Fruit fly (Drosophila melanogaster): ENCODE data around the gene Alg2.

Alg2 gene

dm6 chr3L:3141411-3141810, 2.2 kb upstream of the Alg2 start:
- TF ChIP-seq Hnf4 (GFP tag; optimal IDR thresholded peaks at IDR 0.05) (no peak), HLH106 (tag; optimal IDR thresholded peaks at IDR 0.05) (no peak), tai (GFP tag; optimal IDR thresholded peaks at IDR 0.05) (no peak), Dfd (GFP tag; optimal IDR thresholded peaks at IDR 0.05) (no peak), woc (GFP tag; optimal IDR thresholded peaks at IDR 0.05) (no peak), fru (GFP tag; optimal IDR thresholded peaks at IDR 0.05) (no peak), h (GFP tag; optimal IDR thresholded peaks at IDR 0.05) (no peak), pan (optimal IDR thresholded peaks at IDR 0.05) (no peak), br (GFP tag; optimal IDR thresholded peaks at IDR 0.05) (no peak), Hr83 (GFP tag; optimal IDR thresholded peaks at IDR 0.05; ENCODE audit: poor library complexity, severe bottlenecking) (no peak)

dm6 chr3L:3142516-3143382, 859 bp upstream of the Alg2 start:
- no peak for TF ChIP-seq Abd-B (GFP tag; optimal IDR thresholded peaks at IDR 0.05)
- no peak for TF ChIP-seq lola (GFP tag; optimal IDR thresholded peaks at IDR 0.05)
- TF ChIP-seq Hr78 (GFP tag; optimal IDR thresholded peaks at IDR 0.05) = no peak
- TF ChIP-seq Mio (GFP tag; optimal IDR thresholded peaks at IDR 0.05) = no peak
- TF ChIP-seq brk (GFP tag; optimal IDR thresholded peaks at IDR 0.05) = no peak
- TF ChIP-seq tai (GFP tag; optimal IDR thresholded peaks at IDR 0.05) = no peak
- TF ChIP-seq Hnf4 (GFP tag; optimal IDR thresholded peaks at IDR 0.05) = no peak
- TF ChIP-seq Jra (GFP tag; optimal IDR thresholded peaks at IDR 0.05) = no peak
- TF ChIP-seq CG9705 (GFP tag; optimal IDR thresholded peaks at IDR 0.05) = no peak
- TF ChIP-seq Dfd (GFP tag; optimal IDR thresholded peaks at IDR 0.05) = no peak
- no peak for TF ChIP-seq Sp1 (GFP tag; optimal IDR thresholded peaks at IDR 0.05)
- no peak for TF ChIP-seq rgr (GFP tag; optimal IDR thresholded peaks at IDR 0.05)
- peak; percentile 61 for TF ChIP-seq h (GFP tag; optimal IDR thresholded peaks at IDR 0.05)
- no peak for TF ChIP-seq jim (GFP tag; optimal IDR thresholded peaks at IDR 0.05)
- TF ChIP-seq psq (GFP tag; optimal IDR thresholded peaks at IDR 0.05) = no peak
- no peak for TF ChIP-seq Rel (GFP tag; optimal IDR thresholded peaks at IDR 0.05)
- TF ChIP-seq Rel (tag; optimal IDR thresholded peaks at IDR 0.05) = peak; percentile 33

- TF ChIP-seq lola (GFP tag; optimal IDR thresholded peaks at IDR 0.05) = no peak
- peak; percentile 22 for TF ChIP-seq sv (GFP tag; optimal IDR thresholded peaks at IDR 0.05)
- TF ChIP-seq sage (GFP tag; optimal IDR thresholded peaks at IDR 0.05) = no peak
- no peak for TF ChIP-seq Abd-B (GFP tag; optimal IDR thresholded peaks at IDR 0.05)
- TF ChIP-seq GATAd (GFP tag; optimal IDR thresholded peaks at IDR 0.05) = no peak
- TF ChIP-seq woc (GFP tag; optimal IDR thresholded peaks at IDR 0.05) = no peak
- TF ChIP-seq br (GFP tag; optimal IDR thresholded peaks at IDR 0.05) = peak; percentile 76
- TF ChIP-seq CrebA (GFP tag; optimal IDR thresholded peaks at IDR 0.05; ENCODE audit: borderline replicate concordance) = no peak
- TF ChIP-seq Mio (GFP tag; optimal IDR thresholded peaks at IDR 0.05) = no peak
- no peak for TF ChIP-seq pan (optimal IDR thresholded peaks at IDR 0.05)
- TF ChIP-seq Dif (GFP tag; optimal IDR thresholded peaks at IDR 0.05; ENCODE audit: partially characterized antibody) = no peak
- TF ChIP-seq dsf (GFP tag; optimal IDR thresholded peaks at IDR 0.05; ENCODE audit: borderline replicate concordance) = peak; percentile 16
- peak; percentile 59 for TF ChIP-seq HLH106 (tag; optimal IDR thresholded peaks at IDR 0.05)
- no peak for TF ChIP-seq brk (GFP tag; optimal IDR thresholded peaks at IDR 0.05)
- TF ChIP-seq jim (GFP tag; optimal IDR thresholded peaks at IDR 0.05) = no peak
- peak; percentile 30 for TF ChIP-seq Hr83 (GFP tag; optimal IDR thresholded peaks at IDR 0.05; ENCODE audit: poor library complexity, severe bottlenecking)
- peak; percentile 69 for TF ChIP-seq OdsH (GFP tag; optimal IDR thresholded peaks at IDR 0.05)
- TF ChIP-seq foxo (GFP tag; optimal IDR thresholded peaks at IDR 0.05) = peak in 1 of 2 experiments; percentile 76
- TF ChIP-seq Sp1 (GFP tag; optimal IDR thresholded peaks at IDR 0.05) = peak; percentile 44
- peak; percentile 68 for TF ChIP-seq rgr (GFP tag; optimal IDR thresholded peaks at IDR 0.05)
- TF ChIP-seq N (GFP tag; optimal IDR thresholded peaks at IDR 0.05) = no peak
- no peak for TF ChIP-seq Myc (optimal IDR thresholded peaks at IDR 0.05)
- TF ChIP-seq CG32264 (GFP tag; optimal IDR thresholded peaks at IDR 0.05) = peak; percentile 6
- TF ChIP-seq Hr78 (GFP tag; optimal IDR thresholded peaks at IDR 0.05) = no peak
- peak; percentile 65 for TF ChIP-seq ey (GFP tag; optimal IDR thresholded peaks at IDR 0.05)
- TF ChIP-seq Vsx2 (GFP tag; optimal IDR thresholded peaks at IDR 0.05; ENCODE audit: partially characterized antibody) = no peak
- TF ChIP-seq psq (GFP tag; optimal IDR thresholded peaks at IDR 0.05) = peak; percentile 26
- no peak for TF ChIP-seq tai (GFP tag; optimal IDR thresholded peaks at IDR 0.05)
- TF ChIP-seq fru (GFP tag; optimal IDR thresholded peaks at IDR 0.05) = peak; percentile 58
- peak; percentile 12 for TF ChIP-seq CG9705 (GFP tag; optimal IDR thresholded peaks at IDR 0.05)
- no peak for TF ChIP-seq Rel (GFP tag; optimal IDR thresholded peaks at IDR 0.05)
- TF ChIP-seq Rel (tag; optimal IDR thresholded peaks at IDR 0.05) = peak; percentile 2
- peak; percentile 72 for TF ChIP-seq h (GFP tag; optimal IDR thresholded peaks at IDR 0.05)
- TF ChIP-seq dmrt93B (GFP tag; optimal IDR thresholded peaks at IDR 0.05) = no peak
- TF ChIP-seq usp (GFP tag; optimal IDR thresholded peaks at IDR 0.05) = no peak
- peak; percentile 65 for TF ChIP-seq Jra (GFP tag; optimal IDR thresholded peaks at IDR 0.05)
These were observed 4.8 kb downstream of the Alg2 start, which contains the start of the genes Usp5 and BtbVII for dm6 chr3L:3148125-3149059. Gene Usp5 (minus strand): TSS chr3L:3148358. Gene BtbVII (plus strand): TSS chr3L:3148646.
